Fruit fly (Drosophila melanogaster) whole organism: ENCODE measurements around the gene CG17721.

ENCODE experiments used
- CG8478 ChIP-seq: fragments of >200 bp; optimal IDR thresholded peaks from 2 replicates; lab custom pipeline; 2018; ENCODE audit warnings: inconsistent platforms
- Dll ChIP-seq: fragments of >200 bp; optimal IDR thresholded peaks from 2 replicates; lab custom pipeline; 2017
- EcR ChIP-seq, 2 experiments: fragments of >200 bp; optimal IDR thresholded peaks; 2 replicates each; lab custom pipeline; 2017; ENCODE audit warnings: missing biosample characterization in 2 of 2, missing genetic modification characterization in 2 of 2, missing genetic modification reagents in 2 of 2
- pan ChIP-seq: fragments of >200 bp; optimal IDR thresholded peaks from 2 replicates; lab custom pipeline; 2017
- psq ChIP-seq: fragments of >200 bp; optimal IDR thresholded peaks from 2 replicates; lab custom pipeline; 2017
- usp ChIP-seq: fragments of >200 bp; optimal IDR thresholded peaks from 2 replicates; lab custom pipeline; 2017; ENCODE audit warnings: missing biosample characterization, missing genetic modification characterization, mixed read lengths

DNA sequence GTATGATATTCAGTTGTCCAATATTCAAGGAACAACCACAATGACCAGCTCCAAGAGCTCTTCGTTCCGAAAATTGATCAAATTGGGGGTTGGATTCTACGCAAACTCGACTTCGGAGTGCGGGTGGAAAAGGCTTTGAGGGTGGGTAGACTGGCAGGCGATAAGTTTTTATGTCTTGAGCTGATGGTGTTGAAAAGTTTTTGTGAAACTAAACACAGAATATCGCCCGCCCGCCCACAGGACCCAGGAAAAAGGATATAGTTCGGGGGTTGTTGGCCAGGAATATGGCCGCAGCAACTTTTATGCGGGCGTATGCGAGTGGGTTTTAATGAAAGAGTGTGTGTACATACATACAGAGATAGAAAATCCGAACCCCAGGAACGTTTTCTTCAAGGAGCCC lies 28.6 kb downstream of the CG17721 start:
- no peak for TF ChIP-seq Dll (lab: Kevin White, UChicago)
- TF ChIP-seq usp (GFP tag; lab: Kevin White, UChicago): no peak
- TF ChIP-seq EcR (GFP tag; optimal IDR thresholded peaks at IDR 0.05; lab: Kevin White, UChicago): no peak
- no peak for TF ChIP-seq pan (lab: Kevin White, UChicago)
- no peak for TF ChIP-seq psq
- TF ChIP-seq CG8478 (lab: Kevin White, UChicago): no peak
